Fruit fly (Drosophila melanogaster): ENCODE results near the gene CG11600.

dm6 chr3R:12624913-12625312 lies 11.4 kb upstream of the CG11600 start:
- no peak for TF ChIP-seq tj (GFP tag; optimal IDR thresholded peaks at IDR 0.05)
- no peak for TF ChIP-seq CG11617 (GFP tag; optimal IDR thresholded peaks at IDR 0.05)
- TF ChIP-seq CG7045 (GFP tag; optimal IDR thresholded peaks at IDR 0.05) = no peak
